Worm (Caenorhabditis elegans): ENCODE results near the gene rnp-9.

The rnp-9 gene

ce11 chrX:10172004-10172584, 5.0 kb downstream of the rnp-9 start, which contains the start of gene C07A4.2:
TSS of gene C07A4.2 (plus strand) at chrX:10172198.
- TF ChIP-seq blmp-1 (tag; optimal IDR thresholded peaks at IDR 0.05) (peak; percentile 94), nhr-20 (tag; optimal IDR thresholded peaks at IDR 0.05) (peak; percentile 46), lsy-2 (tag; optimal IDR thresholded peaks at IDR 0.05) (no peak), lin-14 (GFP tag; optimal IDR thresholded peaks at IDR 0.05) (peak; percentile 57), elt-3 (tag; optimal IDR thresholded peaks at IDR 0.05) (peak in 4 of 6 experiments; percentile 5 to 85 (median 45)), unc-98 (GFP tag; IDR thresholded peaks at IDR 0.05) (no peak), snu-23 (GFP tag; optimal IDR thresholded peaks at IDR 0.05) (no peak), fkh-8 (tag; optimal IDR thresholded peaks at IDR 0.05) (no peak), vab-15 (tag; optimal IDR thresholded peaks at IDR 0.05) (no peak), sup-37 (GFP tag; optimal IDR thresholded peaks at IDR 0.05) (no peak), fkh-10 (GFP tag; optimal IDR thresholded peaks at IDR 0.05) (no peak), nhr-71 (tag; optimal IDR thresholded peaks at IDR 0.05) (no peak), swsn-7 (tag; optimal IDR thresholded peaks at IDR 0.05) (no peak), unc-62 (GFP tag; optimal IDR thresholded peaks at IDR 0.05) (no peak), C34B4.2 (tag; optimal IDR thresholded peaks at IDR 0.05) (no peak), pax-3 (tag; optimal IDR thresholded peaks at IDR 0.05) (no peak), sox-4 (tag; optimal IDR thresholded peaks at IDR 0.05) (no peak), grh-1 (GFP tag; IDR thresholded peaks at IDR 0.05) (no peak), aly-2 (tag; optimal IDR thresholded peaks at IDR 0.05) (no peak), mep-1 (tag; optimal IDR thresholded peaks at IDR 0.05) (no peak), rnt-1 (tag; optimal IDR thresholded peaks at IDR 0.05) (no peak), zag-1 (tag; optimal IDR thresholded peaks at IDR 0.05) (no peak), nhr-85 (tag) (peak; percentile 85), unc-30 (tag; optimal IDR thresholded peaks at IDR 0.05) (no peak), Y116A8C.19 (tag; optimal IDR thresholded peaks at IDR 0.05; ENCODE audit: borderline replicate concordance) (no peak), lir-3 (tag; optimal IDR thresholded peaks at IDR 0.05; ENCODE audit: poor library complexity) (no peak), C16A3.4 (tag; optimal IDR thresholded peaks at IDR 0.05) (no peak), pag-3 (tag; optimal IDR thresholded peaks at IDR 0.05; ENCODE audit: borderline replicate concordance, insufficient read depth) (no peak), snpc-4 (tag; optimal IDR thresholded peaks at IDR 0.05) (no peak), unc-86 (tag; optimal IDR thresholded peaks at IDR 0.05) (no peak), egl-27 (tag; optimal IDR thresholded peaks at IDR 0.05) (no peak), aha-1 (tag; optimal IDR thresholded peaks at IDR 0.05) (no peak), hlh-4 (tag; optimal IDR thresholded peaks at IDR 0.05) (no peak), nhr-76 (tag; optimal IDR thresholded peaks at IDR 0.05) (no peak), mdl-1 (tag; optimal IDR thresholded peaks at IDR 0.05) (no peak), mab-9 (GFP tag; IDR thresholded peaks at IDR 0.05) (no peak), ztf-11 (tag; optimal IDR thresholded peaks at IDR 0.05) (no peak)

- TF ChIP-seq nhr-90 (tag; optimal IDR thresholded peaks at IDR 0.05; ENCODE audit: poor library complexity) (no peak), sox-4 (tag; optimal IDR thresholded peaks at IDR 0.05) (no peak), C04F5.9 (tag; optimal IDR thresholded peaks at IDR 0.05) (no peak), Y116A8C.19 (tag; optimal IDR thresholded peaks at IDR 0.05; ENCODE audit: borderline replicate concordance) (no peak), lir-3 (tag; optimal IDR thresholded peaks at IDR 0.05; ENCODE audit: poor library complexity) (no peak), ets-5 (GFP tag; IDR thresholded peaks at IDR 0.05) (no peak), nhr-20 (tag; optimal IDR thresholded peaks at IDR 0.05) (no peak), fkh-8 (tag; optimal IDR thresholded peaks at IDR 0.05) (no peak)
These were observed 7.6 kb downstream of the rnp-9 start, which contains the start of gene C07A4.3 for ce11 chrX:10174683-10175082. TSS of gene C07A4.3 (plus strand) at chrX:10174983.

All from whole organism, L1 larva.